Worm (Caenorhabditis elegans) whole organism, mixed stage, embryonic: ENCODE data around the gene C50E3.12.

ENCODE experiments used
- elt-1 ChIP-seq: sonication (generic microtip); optimal IDR thresholded peaks from 2 replicates; lab custom pipeline; 2017; ENCODE audit warnings: missing genetic modification characterization, mild to moderate bottlenecking, missing compliant biosample characterization, antibody characterized with exemption, moderate library complexity, borderline replicate concordance; ENCODE audit not compliant: insufficient read depth
- hlh-1 ChIP-seq: fragments of 150-350 bp; optimal IDR thresholded peaks from 2 replicates; lab custom pipeline; 2014; ENCODE audit warnings: missing biosample characterization, missing genetic modification reagents, missing genetic modification characterization
- lin-13 ChIP-seq: fragments of 150-350 bp; optimal IDR thresholded peaks from 2 replicates; lab custom pipeline; 2014; ENCODE audit warnings: missing biosample characterization, missing genetic modification characterization
- mep-1 ChIP-seq: fragments of 150-350 bp; optimal IDR thresholded peaks from 2 replicates; lab custom pipeline; 2017; ENCODE audit warnings: missing biosample characterization, missing genetic modification reagents, missing genetic modification characterization, inconsistent platforms
- nhr-237 ChIP-seq: fragments of 150-350 bp; optimal IDR thresholded peaks from 2 replicates; lab custom pipeline; 2014; ENCODE audit warnings: missing biosample characterization, missing genetic modification characterization
- nhr-76 ChIP-seq: sonication (generic microtip); optimal IDR thresholded peaks from 2 replicates; lab custom pipeline; 2017; ENCODE audit warnings: missing biosample characterization, missing genetic modification characterization
- snpc-4 ChIP-seq: fragments of 150-350 bp; optimal IDR thresholded peaks from 2 replicates; lab custom pipeline; 2014; ENCODE audit warnings: missing biosample characterization, missing genetic modification characterization
- sptf-1 ChIP-seq: sonication (generic microtip); optimal IDR thresholded peaks from 2 replicates; lab custom pipeline; 2017; ENCODE audit warnings: mild to moderate bottlenecking, missing genetic modification characterization, moderate library complexity, missing compliant biosample characterization
- tbx-8 ChIP-seq: fragments of 200-800 bp; sonication (Bioruptor generic); optimal IDR thresholded peaks from 2 replicates; lab custom pipeline; 2018; ENCODE audit warnings: mild to moderate bottlenecking, missing genetic modification characterization, moderate library complexity, missing compliant biosample characterization
- unc-62 ChIP-seq: fragments of 150-350 bp; optimal IDR thresholded peaks from 2 replicates; lab custom pipeline; 2014; ENCODE audit warnings: missing biosample characterization, missing genetic modification reagents, missing genetic modification characterization

ce11 chrV:7639787-7640186, 17.9 kb upstream of the C50E3.12 start, which contains the start of gene F07C4.10:
- TF ChIP-seq elt-1 (tag; lab: Kevin White, UChicago) (no peak), mep-1 (no peak), nhr-237 (tag; lab: Kevin White, UChicago) (no peak), lin-13 (tag; lab: Kevin White, UChicago) (no peak), sptf-1 (tag; lab: Kevin White, UChicago) (no peak), nhr-76 (no peak), tbx-8 (GFP tag; lab: Kevin White, UChicago) (no peak), snpc-4 (tag; lab: Kevin White, UChicago) (no peak), hlh-1 (tag; lab: Kevin White, UChicago) (no peak), unc-62 (GFP tag; lab: Kevin White, UChicago) (no peak)
